Worm (Caenorhabditis elegans): ENCODE measurements around the gene lgc-49.

ce11 chrV:11190983-11191382, at the start of gene lgc-49:
- TF ChIP-seq xbp-1 (tag; optimal IDR thresholded peaks at IDR 0.05) = no peak
- no peak for TF ChIP-seq elt-3 (tag; optimal IDR thresholded peaks at IDR 0.05)
- TF ChIP-seq fos-1 (tag; optimal IDR thresholded peaks at IDR 0.05) = no peak
- no peak for TF ChIP-seq nhr-11 (tag; optimal IDR thresholded peaks at IDR 0.05)
- TF ChIP-seq unc-62 (GFP tag; optimal IDR thresholded peaks at IDR 0.05) = no peak
- no peak for TF ChIP-seq snpc-4 (tag; optimal IDR thresholded peaks at IDR 0.05)
- no peak for TF ChIP-seq nhr-71 (tag; optimal IDR thresholded peaks at IDR 0.05)

All from whole organism, L1 larva.